Worm (Caenorhabditis elegans): ENCODE data around the gene sws-1.
"Not testable (repeated sequence)": the region's sequence is repeated elsewhere in the genome, so short reads cannot be mapped to it uniquely, and the experiment has no call there.

The sws-1 gene

DNA sequence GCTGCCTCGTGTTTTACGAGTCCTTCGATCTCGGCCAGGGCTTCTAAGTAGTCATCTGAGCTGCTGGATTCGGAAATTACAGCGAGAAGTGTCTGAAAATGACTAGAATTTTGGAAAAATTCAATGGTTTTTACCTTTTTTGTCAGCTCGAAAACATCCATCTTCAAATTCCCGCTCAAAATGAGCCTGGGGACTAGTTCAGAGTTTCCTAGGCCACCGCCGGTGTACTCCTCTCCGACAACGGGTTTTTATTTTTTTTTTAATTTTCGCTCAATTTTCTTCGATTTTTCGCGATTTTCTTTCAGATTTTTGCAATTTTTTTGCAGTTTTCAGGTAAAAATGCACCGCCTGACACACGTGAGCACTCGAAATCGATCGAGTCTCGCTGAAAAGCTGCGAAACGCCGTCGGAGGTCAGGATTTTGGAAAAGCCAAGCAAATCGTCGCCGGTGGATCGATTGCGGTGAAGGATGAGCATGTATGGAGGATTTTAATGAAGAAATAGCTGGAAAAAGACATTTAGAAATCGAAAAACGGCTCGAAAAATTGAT is at the start of gene sws-1, which contains the start of gene mrps-35:
TSS of gene sws-1 (minus strand) at position 500 of the 550 bp plus-strand sequence.
TSS of gene mrps-35 (plus strand) at position 327 of the 550 bp plus-strand sequence.
- TF ChIP-seq T22C8.4 (GFP tag; IDR thresholded peaks at IDR 0.05) (peak; percentile 30; the same call in 1 of the 2 replicates), ztf-29 (GFP tag; IDR thresholded peaks at IDR 0.05) (0 out of 2 replicates have a peak, but pooled peaks have one; percentile 24), klf-2 (GFP tag; conservative IDR thresholded peaks at IDR 0.05) (0 out of 2 replicates have a peak, but pooled peaks have one; percentile 49), ztf-23 (GFP tag; IDR thresholded peaks at IDR 0.05) (0 out of 2 replicates have a peak, but pooled peaks have one; percentile 34), tab-1 (GFP tag; IDR thresholded peaks at IDR 0.05) (no peak), med-1 (GFP tag; optimal IDR thresholded peaks at IDR 0.05; ENCODE audit: insufficient read depth) (no peak), flt-1 (GFP tag; IDR thresholded peaks at IDR 0.05) (peak; percentile 57; the same call in 1 of the 2 replicates)

DNA sequence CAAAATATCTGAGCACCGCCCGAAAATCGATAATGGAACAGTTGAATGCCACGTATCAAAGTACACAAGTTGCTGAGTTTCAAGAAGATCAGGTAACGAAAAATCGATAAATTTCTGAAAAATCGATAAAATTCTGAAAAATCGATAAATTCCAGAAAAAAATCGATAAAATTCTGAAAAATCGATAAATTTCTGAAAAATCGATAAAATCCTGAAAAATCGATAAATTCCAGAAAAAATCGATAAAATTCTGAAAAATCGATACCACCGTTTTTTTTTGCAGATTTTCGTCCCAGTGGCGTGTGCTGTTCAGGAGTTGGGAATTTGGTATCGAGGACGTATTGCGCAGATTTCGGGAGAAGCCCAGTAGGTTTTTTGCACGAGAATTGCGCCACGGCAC is 46.1 kb upstream of the sws-1 start:
- TF ChIP-seq flt-1 (GFP tag; IDR thresholded peaks at IDR 0.05) = no peak
- TF ChIP-seq klf-2 (GFP tag; conservative IDR thresholded peaks at IDR 0.05) = no peak
- TF ChIP-seq T22C8.4 (GFP tag; IDR thresholded peaks at IDR 0.05) = peak; percentile 91
- TF ChIP-seq med-1 (GFP tag; optimal IDR thresholded peaks at IDR 0.05; ENCODE audit: insufficient read depth) = no peak

DNA sequence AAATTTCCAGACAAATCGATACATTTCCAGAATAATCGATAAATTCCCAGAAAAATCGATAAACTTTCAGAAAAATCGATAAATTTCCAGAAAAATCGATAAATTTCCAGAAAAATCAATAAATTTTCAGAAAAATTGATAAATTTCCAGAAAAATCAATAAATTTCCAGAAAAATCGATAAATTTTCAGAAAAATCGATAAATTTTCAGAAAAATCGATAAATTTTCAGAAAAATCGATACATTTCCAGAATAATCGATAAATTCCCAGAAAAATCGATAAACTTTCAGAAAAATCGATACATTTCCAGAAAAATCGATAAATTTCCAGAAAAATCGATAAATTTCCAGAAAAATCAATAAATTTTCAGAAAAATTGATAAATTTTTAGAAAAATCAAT is 45.5 kb upstream of the sws-1 start:
- peak; percentile 82 for TF ChIP-seq T22C8.4 (GFP tag; IDR thresholded peaks at IDR 0.05)

DNA sequence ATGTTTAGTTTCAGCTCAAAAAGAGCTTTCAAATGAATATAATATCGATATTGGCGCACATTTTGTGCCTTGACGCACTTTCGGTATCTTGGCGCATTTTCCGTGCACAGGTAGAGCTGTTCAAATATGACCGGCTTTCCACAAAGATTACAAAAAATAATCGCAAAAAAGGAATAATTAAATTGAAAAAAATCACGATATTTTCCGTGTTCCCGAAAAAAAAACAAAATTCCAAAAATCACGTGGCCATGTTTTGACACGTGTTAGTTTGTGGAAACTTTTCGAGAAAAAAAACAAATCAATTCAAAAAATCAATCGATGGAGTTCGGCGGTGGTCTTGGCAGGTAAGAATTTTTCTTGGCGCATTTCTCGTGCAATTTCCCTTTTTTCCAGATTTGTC is 44.9 kb upstream of the sws-1 start, which contains the start of gene Y39B6A.25:
TSS of gene Y39B6A.25 (plus strand) at position 301 of the 400 bp plus-strand sequence.
- TF ChIP-seq tab-1 (GFP tag; IDR thresholded peaks at IDR 0.05) = no peak
- TF ChIP-seq ref-1 (GFP tag; conservative IDR thresholded peaks at IDR 0.05) = no peak
- TF ChIP-seq ztf-23 (GFP tag; IDR thresholded peaks at IDR 0.05) = no peak
- TF ChIP-seq cog-1 (tag; optimal IDR thresholded peaks at IDR 0.05) = no peak
- TF ChIP-seq ztf-29 (GFP tag; IDR thresholded peaks at IDR 0.05) = no peak
- no peak for TF ChIP-seq T22C8.4 (GFP tag; IDR thresholded peaks at IDR 0.05)
- no peak for TF ChIP-seq klf-2 (GFP tag; conservative IDR thresholded peaks at IDR 0.05)
- TF ChIP-seq flt-1 (GFP tag; IDR thresholded peaks at IDR 0.05) = no peak

DNA sequence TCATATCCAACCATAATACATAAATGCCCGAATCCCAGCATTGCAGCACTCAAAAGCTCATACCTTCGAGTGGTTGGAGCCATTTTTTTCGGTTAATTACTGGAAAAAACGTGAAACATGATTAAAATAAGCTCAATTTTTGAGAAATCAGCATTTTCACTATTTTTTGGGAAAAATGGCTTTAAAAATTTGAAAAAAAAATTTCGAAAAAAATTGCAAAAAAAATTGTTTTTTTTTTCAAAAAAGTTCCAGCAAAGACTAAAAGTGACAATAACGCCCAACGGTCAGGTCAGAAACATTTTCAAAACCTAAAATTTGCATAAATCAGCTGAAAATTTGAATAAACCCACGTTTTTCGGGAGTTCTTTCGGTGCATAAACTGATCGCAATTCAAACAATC is 43.4 kb upstream of the sws-1 start, which contains the start of gene Y39B6A.29:
TSS of gene Y39B6A.29 (minus strand) at position 101 of the 400 bp plus-strand sequence.
- no peak for TF ChIP-seq cog-1 (tag; optimal IDR thresholded peaks at IDR 0.05)

DNA sequence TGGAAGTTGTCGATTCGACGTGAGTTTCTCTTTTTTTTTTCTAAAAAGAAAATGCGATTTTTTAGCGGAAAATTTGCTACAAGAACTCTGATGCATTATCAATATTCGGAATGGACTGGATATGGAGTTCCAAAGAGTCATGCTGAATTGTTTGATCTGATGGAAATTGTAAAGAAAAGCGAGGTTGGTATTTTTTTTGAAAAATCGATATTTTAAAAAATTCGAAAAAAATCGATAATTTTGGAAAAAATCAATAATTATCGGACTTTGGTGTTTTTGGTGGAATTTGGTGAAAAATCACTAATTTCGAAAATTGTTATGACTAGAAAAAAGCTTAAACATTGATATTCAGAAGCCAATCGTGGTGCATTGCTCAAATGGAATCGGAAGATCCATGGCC is 38.0 kb upstream of the sws-1 start:
- TF ChIP-seq cog-1 (tag; optimal IDR thresholded peaks at IDR 0.05) (no peak), T22C8.4 (GFP tag; IDR thresholded peaks at IDR 0.05) (peak; percentile 85)

DNA sequence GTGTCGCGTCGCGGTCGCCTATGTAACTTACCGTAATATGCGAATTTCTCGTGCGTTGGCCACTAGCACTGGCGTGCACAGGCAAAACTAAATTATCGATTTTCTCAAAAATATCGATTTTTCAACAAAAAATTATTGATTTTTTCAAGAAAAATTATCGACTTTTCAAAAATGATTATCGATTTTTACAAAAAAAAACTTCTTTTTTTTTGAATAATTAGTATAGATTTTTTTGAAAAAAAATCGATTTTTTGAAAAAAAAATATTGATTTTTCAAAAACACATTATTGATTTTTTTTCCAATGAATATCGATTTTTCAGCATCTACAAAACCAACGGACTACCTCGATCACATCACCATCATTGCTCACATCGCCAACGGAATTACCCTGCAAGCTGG is 33.7 kb upstream of the sws-1 start:
- TF ChIP-seq T22C8.4 (GFP tag; IDR thresholded peaks at IDR 0.05) = peak; percentile 79

DNA sequence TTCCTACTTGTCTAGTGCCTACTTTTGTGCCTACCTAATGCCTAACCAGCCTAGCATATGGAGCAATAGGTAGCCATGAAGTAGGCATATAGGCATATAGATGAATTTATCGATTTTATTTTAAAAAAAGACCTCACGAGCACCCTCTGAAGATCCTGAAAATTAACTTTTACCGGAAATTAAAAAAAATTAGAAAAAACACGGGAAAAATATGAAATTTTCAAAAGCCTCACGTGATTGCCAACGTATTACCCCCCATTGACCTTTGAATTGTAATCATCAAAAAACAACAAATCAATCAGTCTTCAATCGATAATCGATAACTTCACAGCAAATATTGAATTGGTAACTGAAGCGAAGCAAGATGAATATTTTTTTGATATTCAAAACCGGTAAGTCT is 33.0 kb upstream of the sws-1 start, which contains the start of gene Y39B6A.30:
TSS of gene Y39B6A.30 (plus strand) at position 301 of the 400 bp plus-strand sequence.
- not testable (repeated sequence) for TF ChIP-seq ztf-29 (GFP tag; IDR thresholded peaks at IDR 0.05); ref-1 (GFP tag; conservative IDR thresholded peaks at IDR 0.05); flt-1 (GFP tag; IDR thresholded peaks at IDR 0.05)

DNA sequence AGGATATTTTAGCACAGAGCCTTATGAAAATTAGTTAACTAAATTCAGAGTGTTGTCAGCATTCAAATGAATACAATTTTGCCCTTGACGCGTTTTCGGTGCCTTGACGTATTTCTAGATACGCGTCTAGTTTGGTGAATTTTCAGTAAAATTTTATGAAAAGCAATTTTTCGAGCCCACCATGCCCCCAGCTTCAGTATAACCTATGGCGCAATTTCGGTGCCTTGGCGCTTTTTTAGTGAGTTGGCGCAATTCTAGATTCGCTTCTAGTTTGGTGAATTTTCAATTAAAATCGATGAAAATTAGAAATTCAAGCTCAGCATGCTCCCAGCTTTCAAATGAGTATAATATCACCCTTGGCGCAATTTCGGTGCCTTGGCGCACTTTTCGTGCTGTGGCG is 31.9 kb upstream of the sws-1 start:
- TF ChIP-seq med-1 (GFP tag; optimal IDR thresholded peaks at IDR 0.05; ENCODE audit: insufficient read depth) = no peak
- no peak for TF ChIP-seq ztf-29 (GFP tag; IDR thresholded peaks at IDR 0.05)
- TF ChIP-seq ztf-23 (GFP tag; IDR thresholded peaks at IDR 0.05) = no peak

DNA sequence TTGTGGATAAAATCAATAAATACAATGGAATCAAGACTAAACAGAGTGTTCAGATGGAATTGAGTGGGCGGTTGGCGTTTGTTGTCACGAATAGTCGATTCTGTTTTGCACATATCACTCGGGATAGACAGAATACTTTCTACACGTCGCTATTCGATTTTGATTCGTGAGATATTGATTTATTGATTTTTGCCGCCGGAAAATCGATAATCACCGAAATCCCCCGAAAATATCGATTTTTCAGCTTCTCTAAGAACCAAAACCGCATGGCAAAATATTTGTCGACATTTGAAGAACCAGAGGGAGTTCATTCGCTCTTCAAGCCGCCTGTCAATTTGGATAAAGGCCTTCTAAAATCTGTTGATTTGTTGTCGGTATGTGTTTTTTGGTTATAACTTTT is 29.1 kb upstream of the sws-1 start:
- TF ChIP-seq cog-1 (tag; optimal IDR thresholded peaks at IDR 0.05) = no peak
- no peak for TF ChIP-seq ztf-29 (GFP tag; IDR thresholded peaks at IDR 0.05)
- TF ChIP-seq T22C8.4 (GFP tag; IDR thresholded peaks at IDR 0.05) = peak; percentile 77

DNA sequence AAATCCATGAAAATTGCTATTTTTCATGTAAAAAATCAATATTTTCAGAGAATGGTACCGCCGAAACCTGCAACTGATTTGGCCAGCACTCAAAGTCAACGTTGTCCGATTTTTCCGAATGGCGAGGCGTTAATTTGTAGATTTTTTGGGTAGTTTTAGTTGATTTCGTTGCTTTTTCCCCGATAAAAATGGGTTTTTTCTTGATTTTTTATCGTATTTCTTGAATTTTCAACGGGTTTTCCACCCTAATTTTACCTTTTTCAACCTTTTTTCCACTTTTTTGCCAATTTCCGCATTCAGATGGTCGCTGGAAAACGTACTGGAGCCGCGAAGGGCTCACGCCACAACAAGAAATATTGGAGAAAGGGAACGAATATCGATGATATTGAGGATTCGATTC is 20.4 kb upstream of the sws-1 start, which contains the start of gene Y39B6A.33:
TSS of gene Y39B6A.33 (plus strand) at position 301 of the 400 bp plus-strand sequence.
- no peak for TF ChIP-seq ztf-29 (GFP tag; IDR thresholded peaks at IDR 0.05)
- TF ChIP-seq ref-1 (GFP tag; conservative IDR thresholded peaks at IDR 0.05) = no peak
- no peak for TF ChIP-seq tab-1 (GFP tag; IDR thresholded peaks at IDR 0.05)
- no peak for TF ChIP-seq T22C8.4 (GFP tag; IDR thresholded peaks at IDR 0.05)
- TF ChIP-seq med-1 (GFP tag; optimal IDR thresholded peaks at IDR 0.05; ENCODE audit: insufficient read depth) = no peak
- no peak for TF ChIP-seq cog-1 (tag; optimal IDR thresholded peaks at IDR 0.05)
- no peak for TF ChIP-seq klf-2 (GFP tag; conservative IDR thresholded peaks at IDR 0.05)
- TF ChIP-seq flt-1 (GFP tag; IDR thresholded peaks at IDR 0.05) = no peak

DNA sequence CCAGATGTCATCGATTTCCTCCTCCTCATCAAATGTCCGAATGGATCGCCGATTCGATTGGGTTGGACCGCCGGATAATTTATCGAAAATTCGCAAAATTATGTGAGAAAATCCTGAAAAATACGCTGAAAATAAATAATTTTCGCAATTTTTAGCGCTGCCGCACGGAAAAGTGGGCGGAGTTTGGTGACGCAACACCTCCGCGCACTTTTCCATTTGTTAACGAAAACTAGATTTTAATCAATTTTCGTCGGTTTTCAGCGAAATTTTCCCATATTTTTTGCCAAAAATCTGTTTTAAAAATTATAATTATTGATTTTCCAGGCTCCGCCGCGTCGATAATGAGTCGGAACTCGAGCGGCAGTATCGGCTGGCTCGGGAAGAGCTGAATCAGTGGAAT is 19.7 kb upstream of the sws-1 start, which contains the start of gene Y39B6A.34:
TSS of gene Y39B6A.34 (plus strand) at position 3 of the 400 bp plus-strand sequence.
- TF ChIP-seq flt-1 (GFP tag; IDR thresholded peaks at IDR 0.05) (no peak), cog-1 (tag; optimal IDR thresholded peaks at IDR 0.05) (no peak), tab-1 (GFP tag; IDR thresholded peaks at IDR 0.05) (no peak), ztf-23 (GFP tag; IDR thresholded peaks at IDR 0.05) (no peak)

Data from whole organism, midembryonic.